Fruit fly (Drosophila melanogaster) whole organism, pupa: ENCODE data around the gene CG43085.

Experiments
- CG10348 ChIP-seq: fragments of 200-800 bp; sonication (Bioruptor generic); IDR thresholded peaks from 2 replicates; pipeline ENCODE4 v1.3.6; 2022; ENCODE audit warnings: missing biosample characterization, missing genetic modification characterization
- CG12605 ChIP-seq: fragments of 200-800 bp; sonication (Bioruptor generic); IDR thresholded peaks from 2 replicates; pipeline ENCODE4 v1.3.6; 2022; ENCODE audit warnings: missing biosample characterization, missing genetic modification characterization
- CG13204 ChIP-seq: fragments of 200-800 bp; sonication (Bioruptor generic); optimal IDR thresholded peaks from 2 replicates; lab custom pipeline; 2018; ENCODE audit warnings: missing biosample characterization, mild to moderate bottlenecking, missing genetic modification characterization, moderate library complexity
- CG14655 ChIP-seq: fragments of 200-800 bp; sonication (Bioruptor generic); optimal IDR thresholded peaks from 3 replicates; lab custom pipeline; 2017; ENCODE audit warnings: mild to moderate bottlenecking, missing biosample characterization, missing genetic modification reagents, missing genetic modification characterization
- CG15710 ChIP-seq: fragments of 200-800 bp; sonication (Bioruptor generic); optimal IDR thresholded peaks from 2 replicates; lab custom pipeline; 2018; ENCODE audit warnings: missing biosample characterization, mild to moderate bottlenecking, missing genetic modification characterization, moderate library complexity
- CG8159 ChIP-seq: fragments of 200-800 bp; sonication (Bioruptor generic); optimal IDR thresholded peaks from 3 replicates; lab custom pipeline; 2018; ENCODE audit warnings: missing biosample characterization, mild to moderate bottlenecking, missing genetic modification characterization, moderate library complexity
- CG8301 ChIP-seq: fragments of 200-800 bp; sonication (Bioruptor generic); optimal IDR thresholded peaks from 2 replicates; lab custom pipeline; 2018; ENCODE audit warnings: missing biosample characterization, mild to moderate bottlenecking, missing genetic modification characterization
- EcR ChIP-seq: fragments of 200-800 bp; sonication (Bioruptor generic); optimal IDR thresholded peaks from 3 replicates; lab custom pipeline; 2019; ENCODE audit warnings: missing biosample characterization, missing genetic modification characterization, mild to moderate bottlenecking, moderate library complexity, missing genetic modification reagents
- Pif1A ChIP-seq: fragments of 200-800 bp; sonication (Bioruptor generic); optimal IDR thresholded peaks from 3 replicates; lab custom pipeline; 2016; ENCODE audit warnings: missing biosample characterization, missing genetic modification characterization
- Pif1B ChIP-seq: fragments of 200-800 bp; sonication (Bioruptor generic); optimal IDR thresholded peaks from 3 replicates; lab custom pipeline; 2016; ENCODE audit warnings: missing biosample characterization, missing genetic modification characterization
- Snoo ChIP-seq: fragments of 200-800 bp; sonication (Bioruptor generic); optimal IDR thresholded peaks from 3 replicates; lab custom pipeline; 2017; ENCODE audit warnings: missing biosample characterization, mild to moderate bottlenecking, missing genetic modification characterization, inconsistent platforms
- fd96Ca ChIP-seq: fragments of 200-800 bp; sonication (Bioruptor generic); IDR thresholded peaks from 3 replicates; pipeline ENCODE4 v1.3.6; 2022; ENCODE audit warnings: missing biosample characterization, missing genetic modification characterization
- gl ChIP-seq: fragments of 200-800 bp; sonication (Bioruptor generic); optimal IDR thresholded peaks from 2 replicates; lab custom pipeline; 2018; ENCODE audit warnings: missing biosample characterization, mild to moderate bottlenecking, missing genetic modification characterization
- rn ChIP-seq: fragments of 200-800 bp; sonication (Bioruptor generic); IDR thresholded peaks from 2 replicates; pipeline ENCODE4 v1.3.6; 2022; ENCODE audit warnings: missing biosample characterization, missing genetic modification characterization

Gene CG43085

DNA sequence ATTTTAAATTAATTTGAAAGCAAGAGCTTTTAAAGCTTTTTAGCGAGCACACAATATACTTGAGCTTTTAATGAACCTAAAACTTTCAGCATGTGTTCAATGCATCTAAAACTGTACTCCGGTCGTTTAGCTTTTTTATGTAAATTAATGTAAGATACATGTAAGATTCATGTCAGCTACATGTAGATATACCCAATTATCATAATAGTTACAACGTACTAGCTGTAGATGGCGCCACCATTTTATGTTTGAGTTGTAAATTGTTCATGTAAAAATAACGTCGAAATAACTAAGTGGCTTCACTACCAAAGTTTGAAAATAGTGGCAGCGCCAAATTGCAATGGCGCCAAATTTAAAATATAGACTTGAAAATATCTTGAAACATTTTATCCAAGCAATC is 49.6 kb downstream of the CG43085 start:
- TF ChIP-seq gl (tag; lab: Kevin White, UChicago) (no peak), Pif1A (GFP tag; lab: Kevin White, UChicago) (no peak), CG15710 (tag; lab: Kevin White, UChicago) (no peak), CG8301 (tag; lab: Kevin White, UChicago) (peak; percentile 25), EcR (GFP tag; lab: Kevin White, UChicago) (no peak), CG8159 (tag; lab: Kevin White, UChicago) (peak; percentile 47), Pif1B (GFP tag; lab: Kevin White, UChicago) (no peak)

- TF ChIP-seq rn (GFP tag; lab: Robert Waterston, UW) (no peak), CG12605 (no peak), Snoo (no peak), CG13204 (GFP tag; lab: Kevin White, UChicago) (peak; percentile 53), EcR (GFP tag; lab: Kevin White, UChicago) (peak; percentile 32), fd96Ca (GFP tag; lab: Robert Waterston, UW) (no peak), gl (tag; lab: Kevin White, UChicago) (no peak), CG15710 (tag; lab: Kevin White, UChicago) (no peak), CG8159 (tag; lab: Kevin White, UChicago) (no peak), CG10348 (GFP tag; lab: Robert Waterston, UW) (no peak), CG14655 (no peak)
- TF ChIP-seq, all 21 proteins: peak for 2
These were observed 50.6 kb downstream of the CG43085 start for dm6 chr3L:17595810-17596561.
